Worm (Caenorhabditis elegans) whole organism, midembryonic: Measurements from ENCODE around the gene fnta-1.

Experiments used
- flt-1 ChIP-seq: fragments of 200-800 bp; sonication (Bioruptor generic); IDR thresholded peaks from 2 replicates; pipeline ENCODE4 v1.3.6; 2022; ENCODE audit warnings: missing genetic modification characterization, missing compliant biosample characterization
- ztf-29 ChIP-seq: fragments of 200-800 bp; sonication (Bioruptor generic); IDR thresholded peaks from 2 replicates; pipeline ENCODE4 v1.3.6; 2022; ENCODE audit warnings: missing genetic modification reagents, missing genetic modification characterization, missing compliant biosample characterization

DNA sequence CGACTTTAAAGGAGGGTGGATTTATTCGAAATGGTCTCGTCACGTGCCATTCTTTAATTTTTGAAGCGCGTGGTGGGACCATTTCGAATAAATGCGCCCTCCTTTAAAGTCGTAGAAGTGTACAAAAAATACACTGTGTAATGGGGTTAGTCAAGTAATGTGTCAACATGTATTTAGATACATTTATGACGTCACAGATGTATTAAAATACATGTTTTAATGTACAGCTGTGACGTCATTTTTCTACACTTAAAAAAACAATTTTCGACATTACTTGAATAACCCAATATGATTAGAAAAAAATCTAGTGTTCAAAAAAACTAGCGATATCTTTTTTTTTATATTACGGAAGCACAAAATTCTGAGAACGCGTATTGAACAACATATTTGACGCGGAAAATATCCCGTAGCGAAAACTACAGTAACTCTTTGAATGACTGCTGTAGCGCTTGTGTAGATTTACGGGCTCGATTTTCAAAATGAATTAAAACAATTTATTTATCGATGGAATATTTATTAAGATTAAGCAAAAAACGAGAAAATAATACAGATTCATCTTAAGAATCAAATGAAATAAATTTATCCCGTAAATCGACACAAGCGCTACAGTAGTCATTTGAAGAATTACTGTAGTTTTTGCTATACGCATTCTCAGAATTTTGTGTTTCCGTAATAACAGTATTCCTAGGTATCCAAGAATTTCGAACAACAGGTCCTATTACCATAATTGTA, 37.0 kb downstream of the fnta-1 start, which contains the start of gene gfrp-1:
- no peak for TF ChIP-seq ztf-29 (GFP tag; lab: Robert Waterston, UW)
- no peak for TF ChIP-seq flt-1 (GFP tag; lab: Robert Waterston, UW)
